Worm (Caenorhabditis elegans): ENCODE data around the gene R02F11.1.

R02F11.1 gene

ce11 chrV:4841179-4841578, 40.3 kb downstream of the R02F11.1 start, which contains the start of gene cwp-1:
TSS of gene cwp-1 (minus strand) at chrV:4841279.
- no peak for TF ChIP-seq unc-62 (GFP tag; optimal IDR thresholded peaks at IDR 0.05)

- no peak for TF ChIP-seq unc-62 (GFP tag; optimal IDR thresholded peaks at IDR 0.05)
Measured at ce11 chrV:4842544-4842943, 41.6 kb downstream of the R02F11.1 start, which contains the start of the genes cwp-2 and cwp-3. TSS of gene cwp-2 (minus strand) at chrV:4842644. TSS of gene cwp-3 (plus strand) at chrV:4842836.

DNA sequence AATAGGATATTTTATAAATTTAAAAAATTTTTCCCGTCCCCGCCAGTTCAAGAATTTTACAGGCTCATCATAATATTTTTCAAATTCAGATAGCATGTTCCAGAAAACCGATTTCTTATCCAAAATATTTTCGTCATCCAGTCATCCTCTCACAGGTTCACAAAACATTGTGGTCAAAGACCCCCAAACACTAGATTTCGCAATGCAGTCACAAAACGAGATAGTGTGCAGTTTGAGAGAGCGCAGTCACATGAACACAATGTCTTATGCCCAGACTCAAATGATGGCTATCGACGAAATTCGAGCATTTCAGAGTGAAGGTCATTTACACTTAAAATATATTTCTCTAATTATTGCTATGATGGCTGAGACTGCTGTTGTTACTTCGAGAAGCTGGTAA, 43.7 kb downstream of the R02F11.1 start, which contains the start of gene abhd-5.2:
Gene abhd-5.2, plus strand, starts transcription at position 95 of the 400 bp plus-strand sequence.
- TF ChIP-seq unc-62 (GFP tag; optimal IDR thresholded peaks at IDR 0.05), result no peak

ce11 chrV:4846507-4846906, 45.6 kb downstream of the R02F11.1 start:
- no peak for TF ChIP-seq unc-62 (GFP tag; optimal IDR thresholded peaks at IDR 0.05)

- no peak for TF ChIP-seq unc-62 (GFP tag; optimal IDR thresholded peaks at IDR 0.05)
Measured at ce11 chrV:4847424-4847823, 46.5 kb downstream of the R02F11.1 start, which contains the start of gene abhd-5.1. TSS of gene abhd-5.1 (plus strand) at chrV:4847653.

- TF ChIP-seq unc-62 (GFP tag; optimal IDR thresholded peaks at IDR 0.05), result no peak
Measured at ce11 chrV:4850446-4850845, 49.6 kb downstream of the R02F11.1 start.

DNA sequence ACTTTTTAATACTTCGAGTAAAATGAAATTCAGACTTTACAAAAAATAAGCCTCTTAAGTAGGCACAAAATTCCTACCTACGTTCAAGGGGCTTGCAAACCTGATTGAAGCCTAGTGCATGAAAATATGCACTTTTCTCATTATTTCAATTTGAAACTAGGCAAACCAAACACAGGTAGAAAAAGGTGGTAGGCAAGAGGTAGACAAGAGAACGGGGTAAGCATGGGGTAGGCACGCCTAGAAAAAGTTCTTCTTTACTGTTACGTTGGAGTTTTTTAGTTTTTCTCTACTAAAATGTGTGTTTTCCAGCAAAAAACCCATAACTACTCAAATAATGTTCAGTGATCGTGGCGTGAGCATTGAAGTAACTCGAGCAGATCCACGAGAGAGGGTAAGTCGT, 50.2 kb downstream of the R02F11.1 start, which contains the start of gene nex-4:
Gene nex-4, plus strand, starts transcription at position 301 of the 400 bp plus-strand sequence.
- TF ChIP-seq unc-62 (GFP tag; optimal IDR thresholded peaks at IDR 0.05), result no peak

ce11 chrV:4851969-4852368, 51.1 kb downstream of the R02F11.1 start:
- no peak for TF ChIP-seq unc-62 (GFP tag; optimal IDR thresholded peaks at IDR 0.05)
